Worm (Caenorhabditis elegans) whole organism, midembryonic: ENCODE data around the gene twk-36.

Experiments used
- cog-1 ChIP-seq: sonication (generic microtip); optimal IDR thresholded peaks from 2 replicates; lab custom pipeline; 2016; ENCODE audit warnings: missing genetic modification characterization, missing compliant biosample characterization
- flt-1 ChIP-seq: fragments of 200-800 bp; sonication (Bioruptor generic); IDR thresholded peaks from 2 replicates; pipeline ENCODE4 v1.3.6; 2022; ENCODE audit warnings: missing genetic modification characterization, missing compliant biosample characterization
- med-1 ChIP-seq: sonication (generic microtip); optimal IDR thresholded peaks from 2 replicates; lab custom pipeline; 2017; ENCODE audit warnings: missing genetic modification characterization, mild to moderate bottlenecking, missing compliant biosample characterization, antibody characterized with exemption, missing genetic modification reagents; ENCODE audit not compliant: insufficient read depth
- ref-1 ChIP-seq: fragments of 200-800 bp; sonication (Bioruptor generic); conservative IDR thresholded peaks from 2 replicates; pipeline ENCODE4 v1.3.6; 2022; ENCODE audit warnings: missing genetic modification reagents, missing genetic modification characterization, missing compliant biosample characterization
- ztf-23 ChIP-seq: fragments of 200-800 bp; sonication (Bioruptor generic); IDR thresholded peaks from 2 replicates; pipeline ENCODE4 v1.3.6; 2022; ENCODE audit warnings: missing genetic modification reagents, missing genetic modification characterization, missing compliant biosample characterization

DNA sequence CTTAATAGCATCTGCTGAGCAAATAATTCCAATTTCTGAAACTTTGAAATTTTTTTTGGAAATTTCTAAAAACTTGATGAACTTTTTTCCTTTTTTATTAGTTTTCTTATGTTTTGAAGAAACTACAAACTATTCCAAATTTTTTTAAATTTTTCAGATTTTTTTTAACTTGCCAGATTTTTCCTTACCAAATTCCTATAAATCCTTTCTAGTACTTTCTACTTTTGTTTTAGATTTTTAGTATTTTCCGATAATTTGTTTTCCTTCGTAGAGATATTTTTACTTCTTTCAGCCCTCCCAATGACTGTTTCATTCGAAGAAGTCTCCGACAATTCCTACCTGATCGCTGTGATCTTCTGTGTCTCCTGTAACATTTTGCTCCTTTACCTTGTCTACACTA is 28.2 kb downstream of the twk-36 start, which contains the start of gene str-77:
- TF ChIP-seq ref-1 (GFP tag; lab: Robert Waterston, UW), result no peak
- TF ChIP-seq ztf-23 (GFP tag; lab: Robert Waterston, UW), result no peak
- TF ChIP-seq med-1 (GFP tag; lab: Kevin White, UChicago), result no peak
- no peak for TF ChIP-seq flt-1
- no peak for TF ChIP-seq cog-1 (tag; lab: Kevin White, UChicago)
